Fruit fly (Drosophila melanogaster): Measurements from ENCODE around the gene CG4686.

The CG4686 gene

dm6 chr3R:19877427-19878076, 13.3 kb downstream of the CG4686 start, which contains the start of the genes CG17186 and Arc42 (continued):
- TF ChIP-seq CG2116 (GFP tag; optimal IDR thresholded peaks at IDR 0.05) (peak; percentile 54), lola (GFP tag; optimal IDR thresholded peaks at IDR 0.05) (peak in 1 of 3 experiments; percentile 21), kah (GFP tag; optimal IDR thresholded peaks at IDR 0.05) (peak; percentile 97), CG4617 (GFP tag; optimal IDR thresholded peaks at IDR 0.05; ENCODE audit: borderline replicate concordance) (peak; percentile 35), pho (GFP tag; optimal IDR thresholded peaks at IDR 0.05) (no peak), da (GFP tag; optimal IDR thresholded peaks at IDR 0.05) (no peak), CG13424 (tag; optimal IDR thresholded peaks at IDR 0.05) (peak; percentile 43), Atf-2 (GFP tag; optimal IDR thresholded peaks at IDR 0.05) (no peak), gsb (GFP tag; IDR thresholded peaks at IDR 0.05) (no peak), CG18764 (GFP tag; optimal IDR thresholded peaks at IDR 0.05) (peak; percentile 14), CG11504 (tag; optimal IDR thresholded peaks at IDR 0.05) (peak; percentile 30), cato (GFP tag; optimal IDR thresholded peaks at IDR 0.05; ENCODE audit: borderline replicate concordance) (peak; percentile 3), slp2 (GFP tag; optimal IDR thresholded peaks at IDR 0.05) (no peak), Oaz (GFP tag; IDR thresholded peaks at IDR 0.05) (no peak), Hsf (GFP tag; optimal IDR thresholded peaks at IDR 0.05) (peak; percentile 20), unc-4 (GFP tag; IDR thresholded peaks at IDR 0.05; ENCODE audit: partially characterized antibody) (no peak), Nf-YB (GFP tag; optimal IDR thresholded peaks at IDR 0.05) (no peak), Fer2 (tag; optimal IDR thresholded peaks at IDR 0.05) (no peak), C15 (GFP tag; IDR thresholded peaks at IDR 0.05) (no peak), wor (GFP tag; IDR thresholded peaks at IDR 0.05) (no peak), CG34422 (GFP tag; IDR thresholded peaks at IDR 0.05) (peak; percentile 31; the same call in 1 of the 3 replicates), ara (GFP tag; IDR thresholded peaks at IDR 0.05) (no peak), gfzf (GFP tag; optimal IDR thresholded peaks at IDR 0.05) (peak; percentile 88), CG6791 (GFP tag; IDR thresholded peaks at IDR 0.05; ENCODE audit: partially characterized antibody) (0 out of 3 replicates have a peak, but pooled peaks have one; percentile 42), CG10654 (GFP tag; optimal IDR thresholded peaks at IDR 0.05) (peak; percentile 28), CG14710 (tag; optimal IDR thresholded peaks at IDR 0.05) (peak; percentile 71), pzg (GFP tag; optimal IDR thresholded peaks at IDR 0.05) (peak; percentile 71), CG8388 (GFP tag; optimal IDR thresholded peaks at IDR 0.05) (peak; percentile 19), sd (tag; optimal IDR thresholded peaks at IDR 0.05) (peak; percentile 69), Ets97D (GFP tag; optimal IDR thresholded peaks at IDR 0.05) (peak; percentile 47), Med (GFP tag) (peak; percentile 84), lbe (GFP tag; optimal IDR thresholded peaks at IDR 0.05) (peak; percentile 30), bab2 (GFP tag; optimal IDR thresholded peaks at IDR 0.05) (peak; percentile 15), BEAF-32 (GFP tag; optimal IDR thresholded peaks at IDR 0.05) (peak; percentile 44), CG13775 (GFP tag; optimal IDR thresholded peaks at IDR 0.05) (peak; percentile 19), CG2120 (GFP tag; optimal IDR thresholded peaks at IDR 0.05) (peak; percentile 46), CG8924 (tag; optimal IDR thresholded peaks at IDR 0.05) (peak; percentile 55), NfI (GFP tag; optimal IDR thresholded peaks at IDR 0.05) (peak; percentile 33), CG10267 (tag; optimal IDR thresholded peaks at IDR 0.05) (peak; percentile 30), Max (GFP tag; optimal IDR thresholded peaks at IDR 0.05) (peak; percentile 53), CG33557 (GFP tag; optimal IDR thresholded peaks at IDR 0.05) (peak; percentile 11), CG10147 (GFP tag; optimal IDR thresholded peaks at IDR 0.05) (peak; percentile 10), CG18476 (GFP tag; optimal IDR thresholded peaks at IDR 0.05) (peak; percentile 1), Six4 (GFP tag; optimal IDR thresholded peaks at IDR 0.05) (peak; percentile 3), cg (GFP tag; optimal IDR thresholded peaks at IDR 0.05) (no peak), Abd-B (GFP tag; optimal IDR thresholded peaks at IDR 0.05) (peak; percentile 27), CG13287 (GFP tag; IDR thresholded peaks at IDR 0.05; ENCODE audit: partially characterized antibody) (peak; percentile 20; the same call in 1 of the 2 replicates), CG12744 (GFP tag; optimal IDR thresholded peaks at IDR 0.05) (peak; percentile 1)

Data from whole organism, embryonic.